Worm (Caenorhabditis elegans) whole organism, L4/young adult: ENCODE measurements around the gene idpp-12.
A peak's percentile ranks its signal among the peaks of the same experiment; 100 is the strongest.
"Not testable (repeated sequence)": the region's sequence is repeated elsewhere in the genome, so short reads cannot be mapped to it uniquely, and the experiment has no call there.

Experiments
- W03F9.2 ChIP-seq: fragments of 150-350 bp; optimal IDR thresholded peaks from 2 replicates; lab custom pipeline; 2014; ENCODE audit warnings: missing biosample characterization, missing genetic modification characterization
- dao-5 ChIP-seq: sonication (generic microtip); optimal IDR thresholded peaks from 2 replicates; lab custom pipeline; 2016; ENCODE audit warnings: missing genotype, missing genetic modification characterization, moderate library complexity, missing compliant biosample characterization
- him-1 ChIP-seq: sonication (generic microtip); optimal IDR thresholded peaks from 2 replicates; lab custom pipeline; 2016; ENCODE audit warnings: missing genotype, missing genetic modification reagents, missing genetic modification characterization, missing compliant biosample characterization

The idpp-12 gene

ce11 chrIV:3293800-3294493 lies 9.8 kb upstream of the idpp-12 start:
- no peak for TF ChIP-seq him-1 (tag; lab: Kevin White, UChicago)

DNA sequence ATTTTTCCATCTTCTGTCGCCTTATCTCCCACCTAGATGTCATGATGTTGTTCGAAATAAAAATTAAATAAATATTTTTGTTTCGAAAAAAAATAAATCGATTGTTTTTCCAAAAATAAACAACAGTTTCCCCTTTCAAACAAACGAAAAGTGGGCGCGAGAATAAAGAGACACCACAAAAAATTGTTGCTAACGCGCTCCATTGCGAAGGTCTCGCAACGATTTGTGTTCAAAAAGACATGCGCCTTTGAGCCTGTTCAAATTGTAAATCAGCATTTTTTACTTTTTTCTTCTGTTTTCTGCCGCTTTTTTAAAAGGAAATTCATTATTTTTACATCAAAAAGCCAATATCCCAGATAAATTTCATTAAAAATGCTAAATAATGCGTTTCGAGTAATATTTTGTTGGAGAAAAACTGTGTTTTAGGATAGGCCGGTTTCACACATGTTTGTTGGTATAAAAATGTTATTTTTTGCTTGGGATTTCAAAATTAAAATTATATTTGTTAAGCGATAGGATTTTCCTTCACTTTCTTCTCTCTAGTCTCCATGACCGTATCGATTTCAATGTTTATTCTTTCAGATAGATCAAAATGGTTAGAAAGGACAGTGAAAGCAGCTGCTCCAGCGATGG lies 9.1 kb upstream of the idpp-12 start, which contains the start of gene W08E12.7:
TSS of gene W08E12.7 (plus strand) at position 583 of the 633 bp plus-strand sequence.
- TF ChIP-seq W03F9.2 (tag; lab: Kevin White, UChicago), result peak; percentile 97
- peak; percentile 38 for TF ChIP-seq him-1 (tag; lab: Kevin White, UChicago)
- no peak for TF ChIP-seq dao-5 (tag; lab: Kevin White, UChicago)

DNA sequence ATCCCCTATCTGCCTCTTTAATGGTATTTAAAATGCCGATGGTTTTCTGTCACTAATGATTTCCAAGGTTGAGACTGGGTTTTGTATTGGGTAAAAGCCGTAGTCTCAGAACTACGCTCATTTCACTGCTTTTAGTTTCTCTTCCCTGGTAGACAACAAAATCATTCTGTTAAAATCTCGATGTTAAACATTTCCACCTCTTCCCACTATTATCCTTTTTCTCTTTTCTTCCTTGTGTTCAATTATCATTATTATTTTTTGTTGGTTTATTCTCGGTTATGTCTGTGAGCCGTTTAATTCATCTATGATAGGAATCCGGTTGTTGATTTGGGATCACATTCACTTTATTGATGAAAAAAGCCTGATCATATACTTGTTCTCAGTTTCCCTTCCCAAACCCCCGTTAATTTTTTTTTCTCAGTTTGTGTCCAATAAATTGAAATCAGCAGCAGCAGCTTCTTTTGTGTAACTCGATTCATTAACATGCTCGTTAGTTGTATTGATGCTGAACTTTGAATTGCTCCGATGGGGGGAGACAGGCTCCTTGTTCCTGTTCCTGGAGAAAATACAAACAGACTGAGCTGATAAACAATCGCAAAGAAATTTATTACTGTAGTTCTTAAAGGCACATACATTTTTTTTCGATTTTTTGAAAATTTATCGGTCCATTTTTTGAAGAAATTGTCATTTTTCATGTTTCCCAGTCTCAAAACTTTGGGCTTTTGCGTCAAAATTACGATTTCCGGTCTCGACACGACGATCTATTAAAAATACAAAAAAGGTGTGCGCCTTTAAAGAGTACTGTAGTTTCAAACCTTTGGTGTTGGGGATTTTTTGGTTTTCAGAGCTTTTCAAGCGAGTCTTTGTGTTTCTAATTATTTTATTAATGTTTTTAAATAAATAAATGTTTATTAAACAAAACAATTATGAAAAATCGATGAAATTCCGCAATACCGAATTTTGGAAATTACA lies 6.9 kb upstream of the idpp-12 start:
- TF ChIP-seq W03F9.2 (tag; lab: Kevin White, UChicago) (no peak), dao-5 (tag; lab: Kevin White, UChicago) (no peak), him-1 (tag; lab: Kevin White, UChicago) (no peak)

- TF ChIP-seq him-1 (tag; lab: Kevin White, UChicago) (no peak), W03F9.2 (tag; lab: Kevin White, UChicago) (no peak), dao-5 (tag; lab: Kevin White, UChicago) (no peak)
These were observed 5.5 kb upstream of the idpp-12 start, which contains the start of gene W08E12.6 for ce11 chrIV:3298300-3298699. W08E12.6 (plus strand) TSS chrIV:3298600.

- TF ChIP-seq dao-5 (tag; lab: Kevin White, UChicago), result no peak
- no peak for TF ChIP-seq him-1 (tag; lab: Kevin White, UChicago)
- TF ChIP-seq W03F9.2 (tag; lab: Kevin White, UChicago), result no peak
These were observed 4.6 kb upstream of the idpp-12 start for ce11 chrIV:3299229-3299628.

ce11 chrIV:3300492-3300891 lies 3.3 kb upstream of the idpp-12 start, which contains the start of gene W08E12.5:
W08E12.5 (plus strand) TSS chrIV:3300792.
- no peak for TF ChIP-seq W03F9.2 (tag; lab: Kevin White, UChicago)
- TF ChIP-seq him-1 (tag; lab: Kevin White, UChicago), result no peak
- no peak for TF ChIP-seq dao-5 (tag; lab: Kevin White, UChicago)

DNA sequence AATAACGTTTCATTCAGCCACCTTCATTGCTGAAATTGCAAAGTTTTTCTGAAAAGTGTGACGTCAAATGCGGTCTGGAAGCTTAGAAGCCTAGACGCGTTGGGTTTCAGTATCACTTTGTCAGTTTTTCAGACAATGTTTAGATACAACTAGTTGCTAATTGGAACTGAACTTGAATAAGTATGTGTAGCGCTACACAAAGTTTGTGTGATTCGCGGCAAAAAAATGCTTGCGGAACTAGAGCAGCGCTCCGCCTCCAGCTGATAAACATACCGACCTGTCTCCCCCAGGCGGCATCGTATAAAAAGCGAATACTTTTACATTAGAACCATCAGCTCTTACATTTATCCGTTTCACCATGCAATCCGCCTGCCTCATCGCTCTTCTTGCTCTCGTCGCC lies 1.7 kb upstream of the idpp-12 start, which contains the start of gene W08E12.4:
TSS of gene W08E12.4 (plus strand) at position 301 of the 400 bp plus-strand sequence.
- TF ChIP-seq W03F9.2, dao-5, him-1 (tag; lab: Kevin White, UChicago): not testable (repeated sequence)

ce11 chrIV:3305575-3305974 lies 1.8 kb downstream of the idpp-12 start, which contains the start of gene W08E12.2:
W08E12.2 (plus strand) TSS chrIV:3305875.
- TF ChIP-seq dao-5 (tag; lab: Kevin White, UChicago) (no peak), him-1 (tag; lab: Kevin White, UChicago) (no peak)

- no peak for TF ChIP-seq dao-5 (tag; lab: Kevin White, UChicago)
These were observed 3.7 kb downstream of the idpp-12 start, which contains the start of gene W08E12.9 for ce11 chrIV:3307463-3307862. W08E12.9 (minus strand) TSS chrIV:3307563.

ce11 chrIV:3308885-3309284 lies 5.1 kb downstream of the idpp-12 start:
- TF ChIP-seq dao-5 (tag; lab: Kevin White, UChicago), result no peak
- no peak for TF ChIP-seq him-1 (tag; lab: Kevin White, UChicago)
- TF ChIP-seq W03F9.2 (tag; lab: Kevin White, UChicago), result no peak

DNA sequence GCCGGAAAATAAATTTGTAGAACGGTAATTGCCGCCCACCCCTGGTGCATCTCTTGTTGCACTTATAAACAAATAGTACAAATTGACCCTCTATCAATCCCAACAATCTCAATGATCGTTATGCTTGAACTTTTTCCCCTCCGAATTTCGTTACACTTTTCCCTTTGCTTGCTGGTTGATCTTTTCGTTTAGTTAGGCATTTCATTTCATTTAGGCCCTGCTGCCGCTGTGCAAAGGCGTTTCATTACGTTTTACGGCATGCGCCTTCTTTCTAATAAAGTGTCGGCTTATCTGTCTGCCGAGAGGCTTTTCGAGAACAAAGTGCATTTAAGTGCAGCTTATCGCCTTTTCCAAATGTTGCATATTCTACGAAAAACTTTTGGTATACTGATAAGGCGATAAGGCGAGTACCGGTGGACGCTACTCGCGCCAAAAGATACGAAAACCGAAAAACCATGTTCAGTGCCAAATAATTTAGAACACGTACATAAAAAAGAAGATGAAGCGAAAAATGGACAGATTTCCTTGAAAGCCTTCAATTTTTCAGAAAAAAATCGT lies 7.0 kb downstream of the idpp-12 start:
- TF ChIP-seq dao-5 (tag; lab: Kevin White, UChicago) (no peak), W03F9.2 (tag; lab: Kevin White, UChicago) (no peak), him-1 (tag; lab: Kevin White, UChicago) (no peak)

DNA sequence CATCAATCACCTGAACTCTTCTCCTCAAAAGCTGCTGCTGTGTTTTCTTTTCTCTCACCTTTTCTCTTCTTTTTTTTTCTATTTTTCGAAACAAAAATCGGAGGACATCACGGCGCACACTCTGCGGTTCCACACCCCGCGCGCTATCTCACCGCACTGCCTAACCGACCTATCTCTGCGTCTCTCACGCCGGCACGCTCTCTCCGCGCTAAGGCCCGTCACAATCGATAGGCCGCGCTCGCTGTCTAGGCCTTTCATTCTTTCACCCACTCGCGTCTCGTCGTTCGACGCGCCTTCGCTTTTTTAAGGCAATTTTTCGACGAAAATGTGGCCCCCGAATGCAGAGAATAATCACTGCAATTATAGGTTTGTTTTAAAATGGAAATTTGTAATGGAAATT lies 7.5 kb downstream of the idpp-12 start, which contains the start of gene zip-11:
TSS of gene zip-11 (plus strand) at position 34 of the 400 bp plus-strand sequence.
- TF ChIP-seq dao-5 (tag; lab: Kevin White, UChicago), result no peak
- no peak for TF ChIP-seq him-1 (tag; lab: Kevin White, UChicago)
- TF ChIP-seq W03F9.2 (tag; lab: Kevin White, UChicago), result no peak
